Worm (Caenorhabditis elegans) whole organism, young adult: ENCODE results near the gene pals-18.

Experiments
- C06A6.2 ChIP-seq: fragments of 200-800 bp; sonication (Bioruptor generic); conservative IDR thresholded peaks from 2 replicates; pipeline ENCODE4 v1.3.6; 2022; ENCODE audit warnings: missing genetic modification characterization, missing compliant biosample characterization
- Y56A3A.18 ChIP-seq: fragments of 200-800 bp; sonication (Bioruptor generic); IDR thresholded peaks from 2 replicates; pipeline ENCODE4 v1.3.6; 2022; ENCODE audit warnings: missing genetic modification reagents, missing genetic modification characterization, missing compliant biosample characterization
- Y79H2A.3 ChIP-seq: fragments of 200-800 bp; sonication (Bioruptor generic); conservative IDR thresholded peaks from 2 replicates; pipeline ENCODE4 v1.3.6; 2022; ENCODE audit warnings: missing genetic modification reagents, missing genetic modification characterization, missing compliant biosample characterization
- ets-4 ChIP-seq: fragments of 200-800 bp; sonication (Bioruptor generic); optimal IDR thresholded peaks from 2 replicates; lab custom pipeline; 2018; ENCODE audit warnings: mild to moderate bottlenecking, missing genetic modification characterization, missing compliant biosample characterization
- gei-17 ChIP-seq: fragments of 200-800 bp; sonication (Bioruptor generic); optimal IDR thresholded peaks from 2 replicates; lab custom pipeline; 2018; ENCODE audit warnings: mild to moderate bottlenecking, missing genetic modification characterization, missing compliant biosample characterization
- hmg-1.2 ChIP-seq: fragments of 200-800 bp; sonication (Bioruptor generic); IDR thresholded peaks from 2 replicates; pipeline ENCODE4 v1.3.6; 2022; ENCODE audit warnings: missing genetic modification reagents, missing genetic modification characterization, missing compliant biosample characterization
- madf-3 ChIP-seq: fragments of 200-800 bp; sonication (Bioruptor generic); IDR thresholded peaks from 2 replicates; pipeline ENCODE4 v1.3.6; 2022; ENCODE audit warnings: missing genetic modification reagents, missing genetic modification characterization, missing compliant biosample characterization
- snpc-4 ChIP-seq, 5 experiments: fragments of 150-350 bp in 1 of 5; sonication (generic microtip) in 4 of 5; optimal IDR thresholded peaks; 2 replicates each; lab custom pipeline; 2014 to 2018; ENCODE audit warnings: missing genetic modification characterization in 5 of 5, missing biosample characterization in 3 of 5, antibody characterized with exemption in 2 of 5, mild to moderate bottlenecking in 2 of 5, missing compliant biosample characterization in 2 of 5, missing genotype in 2 of 5, moderate library complexity in 2 of 5, missing genetic modification reagents in 1 of 5

- TF ChIP-seq Y56A3A.18 (GFP tag; lab: Robert Waterston, UW) (no peak), hmg-1.2 (GFP tag; lab: Robert Waterston, UW) (no peak; the same call in 1 of the 2 replicates), madf-3 (no peak), C06A6.2 (no peak), ets-4 (GFP tag; lab: Kevin White, UChicago) (no peak), Y79H2A.3 (no peak), gei-17 (no peak), snpc-4 (GFP tag; optimal IDR thresholded peaks at IDR 0.05; lab: Kevin White, UChicago) (no peak), snpc-4 (tag; optimal IDR thresholded peaks at IDR 0.05; lab: Kevin White, UChicago) (no peak)
These were observed 48.7 kb upstream of the pals-18 start for ce11 chrIII:1354523-1354922.
